Fruit fly (Drosophila melanogaster): ENCODE measurements around the gene CG9391.

DNA sequence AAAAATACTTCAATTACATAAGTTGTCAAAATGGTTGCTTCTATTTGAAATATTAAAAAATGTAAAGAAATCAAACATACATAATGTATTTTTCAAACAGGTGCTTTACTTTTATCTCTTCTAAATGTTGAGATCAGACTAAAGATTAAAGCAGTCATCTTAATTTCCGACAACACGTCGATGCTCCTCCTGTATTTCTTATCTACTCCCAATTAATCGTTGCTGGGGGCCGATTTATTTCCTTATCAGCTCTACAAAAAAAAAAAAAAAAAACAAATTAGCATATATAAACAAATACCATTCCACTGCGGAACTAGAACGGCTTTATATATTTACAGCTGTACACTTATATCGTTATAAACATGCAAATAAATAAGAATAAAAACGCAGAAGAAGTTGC, 13.6 kb upstream of the CG9391 start:
- TF ChIP-seq pan (optimal IDR thresholded peaks at IDR 0.05) (no peak), CG8478 (optimal IDR thresholded peaks at IDR 0.05) (no peak), EcR (GFP tag; optimal IDR thresholded peaks at IDR 0.05) (no peak)
